Fruit fly (Drosophila melanogaster) whole organism, embryonic: ENCODE data around the gene CG1847.

Experiments used
- Atf6 ChIP-seq: fragments of 200-800 bp; sonication (Bioruptor generic); IDR thresholded peaks from 2 replicates; pipeline ENCODE4 v1.3.6; 2022; ENCODE audit warnings: missing biosample characterization, missing genetic modification characterization
- CG1024 ChIP-seq: fragments of 200-800 bp; sonication (Bioruptor generic); IDR thresholded peaks from 2 replicates; pipeline ENCODE4 v1.3.6; 2022; ENCODE audit warnings: missing biosample characterization, missing genetic modification characterization
- CG10431 ChIP-seq: fragments of 200-800 bp; sonication (Bioruptor generic); optimal IDR thresholded peaks from 3 replicates; lab custom pipeline; 2018; ENCODE audit warnings: missing biosample characterization, mild to moderate bottlenecking, missing genetic modification characterization
- CG15011 ChIP-seq: fragments of 200-800 bp; sonication (Bioruptor generic); optimal IDR thresholded peaks from 3 replicates; lab custom pipeline; 2018; ENCODE audit warnings: missing biosample characterization, mild to moderate bottlenecking, missing genetic modification characterization
- CG15601 ChIP-seq: fragments of 200-800 bp; sonication (Bioruptor generic); optimal IDR thresholded peaks from 3 replicates; lab custom pipeline; 2019; ENCODE audit warnings: missing biosample characterization, mild to moderate bottlenecking, missing genetic modification characterization, moderate library complexity
- CG15696 ChIP-seq: fragments of 200-800 bp; sonication (Bioruptor generic); optimal IDR thresholded peaks from 2 replicates; lab custom pipeline; 2019; ENCODE audit warnings: missing biosample characterization, mild to moderate bottlenecking, missing genetic modification characterization, moderate library complexity
- CG1602 ChIP-seq: fragments of 200-800 bp; sonication (Bioruptor generic); optimal IDR thresholded peaks from 3 replicates; lab custom pipeline; 2016; ENCODE audit warnings: missing biosample characterization, missing genetic modification characterization
- CG17385 ChIP-seq: fragments of 200-800 bp; sonication (Bioruptor generic); optimal IDR thresholded peaks from 3 replicates; lab custom pipeline; 2018; ENCODE audit warnings: missing biosample characterization, mild to moderate bottlenecking, missing genetic modification characterization
- CG18599 ChIP-seq: fragments of 200-800 bp; sonication (Bioruptor generic); optimal IDR thresholded peaks from 3 replicates; lab custom pipeline; 2017; ENCODE audit warnings: missing biosample characterization, missing genetic modification characterization, mild to moderate bottlenecking, moderate library complexity, missing genetic modification reagents
- CG2129 ChIP-seq: fragments of 200-800 bp; sonication (Bioruptor generic); IDR thresholded peaks from 2 replicates; pipeline ENCODE4 v1.3.6; 2022; ENCODE audit warnings: missing biosample characterization, missing genetic modification characterization; ENCODE audit not compliant: partially characterized antibody
- CG32532 ChIP-seq: fragments of 200-800 bp; sonication (Bioruptor generic); IDR thresholded peaks from 2 replicates; pipeline ENCODE4 v1.3.6; 2022; ENCODE audit warnings: missing biosample characterization, missing genetic modification characterization
- CG4360 ChIP-seq: fragments of 200-800 bp; sonication (Bioruptor generic); IDR thresholded peaks from 2 replicates; pipeline ENCODE4 v1.3.6; 2022; ENCODE audit warnings: missing biosample characterization, missing genetic modification characterization
- CG4730 ChIP-seq: fragments of 200-800 bp; sonication (Bioruptor generic); IDR thresholded peaks from 2 replicates; pipeline ENCODE4 v1.3.6; 2022; ENCODE audit warnings: missing biosample characterization, missing genetic modification characterization
- CG6272 ChIP-seq: fragments of 200-800 bp; sonication (Bioruptor generic); IDR thresholded peaks from 2 replicates; pipeline ENCODE4 v1.3.6; 2022; ENCODE audit warnings: missing biosample characterization, missing genetic modification characterization
- CG6813 ChIP-seq: fragments of 200-800 bp; sonication (Bioruptor generic); optimal IDR thresholded peaks from 2 replicates; lab custom pipeline; 2017; ENCODE audit warnings: missing biosample characterization, missing genetic modification characterization, mild to moderate bottlenecking, moderate library complexity, missing genetic modification reagents
- CG7556 ChIP-seq: fragments of 200-800 bp; sonication (Bioruptor generic); optimal IDR thresholded peaks from 2 replicates; lab custom pipeline; 2017; ENCODE audit warnings: missing biosample characterization, mild to moderate bottlenecking, missing genetic modification characterization
- Deaf1 ChIP-seq: fragments of 200-800 bp; optimal IDR thresholded peaks from 3 replicates; lab custom pipeline; 2019; ENCODE audit warnings: missing biosample characterization, mild to moderate bottlenecking, missing genetic modification characterization, moderate library complexity
- Dek ChIP-seq: fragments of 200-800 bp; sonication (Bioruptor generic); optimal IDR thresholded peaks from 3 replicates; lab custom pipeline; 2019; ENCODE audit warnings: missing biosample characterization, mild to moderate bottlenecking, missing genetic modification characterization, moderate library complexity
- Doc3 ChIP-seq: fragments of 200-800 bp; sonication (Bioruptor generic); IDR thresholded peaks from 3 replicates; pipeline ENCODE4 v1.3.6; 2022; ENCODE audit warnings: missing biosample characterization, missing genetic modification characterization; ENCODE audit not compliant: partially characterized antibody
- ERR ChIP-seq: fragments of 200-800 bp; sonication (Bioruptor generic); optimal IDR thresholded peaks from 2 replicates; lab custom pipeline; 2016; ENCODE audit warnings: missing biosample characterization, missing genetic modification characterization
- Gsc ChIP-seq: fragments of 200-800 bp; sonication (Bioruptor generic); IDR thresholded peaks from 2 replicates; pipeline ENCODE4 v1.3.6; 2022; ENCODE audit warnings: missing biosample characterization, missing genetic modification characterization
- Hmr ChIP-seq: fragments of 200-800 bp; sonication (Bioruptor generic); optimal IDR thresholded peaks from 3 replicates; lab custom pipeline; 2017; ENCODE audit warnings: mild to moderate bottlenecking, missing biosample characterization, missing genetic modification reagents, missing genetic modification characterization
- Hr3 ChIP-seq: fragments of 200-800 bp; sonication (Bioruptor generic); optimal IDR thresholded peaks from 3 replicates; lab custom pipeline; 2016; ENCODE audit warnings: missing biosample characterization, missing genetic modification characterization
- Opbp ChIP-seq: fragments of 200-800 bp; sonication (Bioruptor generic); IDR thresholded peaks from 3 replicates; pipeline ENCODE4 v1.3.6; 2022; ENCODE audit warnings: missing biosample characterization, missing genetic modification characterization; ENCODE audit not compliant: partially characterized antibody
- Rfx ChIP-seq: fragments of 200-800 bp; sonication (Bioruptor generic); IDR thresholded peaks from 2 replicates; pipeline ENCODE4 v1.3.6; 2022; ENCODE audit warnings: missing biosample characterization, missing genetic modification characterization
- Tbp ChIP-seq: fragments of >200 bp; optimal IDR thresholded peaks from 2 replicates; lab custom pipeline; 2018; ENCODE audit warnings: missing biosample characterization, missing genetic modification characterization
- YL-1 ChIP-seq: fragments of 200-800 bp; sonication (Bioruptor generic); optimal IDR thresholded peaks from 3 replicates; lab custom pipeline; 2017; ENCODE audit warnings: missing biosample characterization, mild to moderate bottlenecking, missing genetic modification characterization
- bcd ChIP-seq: fragments of 200-800 bp; sonication (Bioruptor generic); optimal IDR thresholded peaks from 2 replicates; lab custom pipeline; 2017; ENCODE audit warnings: missing biosample characterization, mild to moderate bottlenecking, missing genetic modification characterization
- btn ChIP-seq: fragments of 200-800 bp; sonication (Bioruptor generic); optimal IDR thresholded peaks from 2 replicates; lab custom pipeline; 2016; ENCODE audit warnings: missing biosample characterization, missing genetic modification characterization
- crp ChIP-seq, 2 experiments: fragments of 200-800 bp; sonication (Bioruptor generic); optimal IDR thresholded peaks; 2 replicates in 1 of 2; 3 replicates in 1 of 2; lab custom pipeline; 2017; ENCODE audit warnings: missing biosample characterization in 2 of 2, missing genetic modification characterization in 2 of 2, mild to moderate bottlenecking in 1 of 2, moderate library complexity in 1 of 2
- dati ChIP-seq: fragments of 200-800 bp; sonication (Bioruptor generic); IDR thresholded peaks from 2 replicates; pipeline ENCODE4 v1.3.6; 2022; ENCODE audit warnings: missing biosample characterization, missing genetic modification characterization
- dmrt99B ChIP-seq: fragments of 200-800 bp; sonication (Bioruptor generic); optimal IDR thresholded peaks from 2 replicates; lab custom pipeline; 2018; ENCODE audit warnings: missing biosample characterization, mild to moderate bottlenecking, missing genetic modification characterization, moderate library complexity
- gcm ChIP-seq: fragments of 200-800 bp; sonication (Bioruptor generic); optimal IDR thresholded peaks from 2 replicates; lab custom pipeline; 2019; ENCODE audit warnings: missing biosample characterization, mild to moderate bottlenecking, missing genetic modification characterization, moderate library complexity
- gfzf ChIP-seq: fragments of 200-800 bp; sonication (Bioruptor generic); optimal IDR thresholded peaks from 2 replicates; lab custom pipeline; 2016; ENCODE audit warnings: missing biosample characterization, mild to moderate bottlenecking, missing genetic modification characterization, moderate library complexity
- ham ChIP-seq: fragments of 200-800 bp; sonication (Bioruptor generic); IDR thresholded peaks from 2 replicates; pipeline ENCODE4 v1.3.6; 2022; ENCODE audit warnings: missing biosample characterization, missing genetic modification characterization
- jumu ChIP-seq: fragments of 200-800 bp; sonication (Bioruptor generic); optimal IDR thresholded peaks from 3 replicates; lab custom pipeline; 2016; ENCODE audit warnings: missing biosample characterization, missing genetic modification characterization
- knrl ChIP-seq: fragments of 200-800 bp; sonication (Bioruptor generic); IDR thresholded peaks from 3 replicates; pipeline ENCODE4 v1.3.6; 2022; ENCODE audit warnings: missing biosample characterization, missing genetic modification characterization; ENCODE audit not compliant: partially characterized antibody
- mam ChIP-seq: fragments of 200-800 bp; sonication (Bioruptor generic); optimal IDR thresholded peaks from 3 replicates; lab custom pipeline; 2016; ENCODE audit warnings: missing biosample characterization, missing genetic modification characterization
- nerfin-1 ChIP-seq: fragments of 200-800 bp; sonication (Bioruptor generic); optimal IDR thresholded peaks from 3 replicates; lab custom pipeline; 2019; ENCODE audit warnings: missing biosample characterization, mild to moderate bottlenecking, missing genetic modification characterization, moderate library complexity
- nerfin-2 ChIP-seq: fragments of 200-800 bp; sonication (Bioruptor generic); IDR thresholded peaks from 2 replicates; pipeline ENCODE4 v1.3.6; 2022; ENCODE audit warnings: missing biosample characterization, missing genetic modification characterization; ENCODE audit not compliant: partially characterized antibody
- peb ChIP-seq: fragments of 200-800 bp; sonication (Bioruptor generic); IDR thresholded peaks from 2 replicates; pipeline ENCODE4 v1.3.6; 2022; ENCODE audit warnings: missing biosample characterization, missing genetic modification characterization
- pita ChIP-seq: fragments of 200-800 bp; sonication (Bioruptor generic); optimal IDR thresholded peaks from 2 replicates; lab custom pipeline; 2017; ENCODE audit warnings: missing biosample characterization, mild to moderate bottlenecking, missing genetic modification characterization
- pros ChIP-seq: fragments of 200-800 bp; sonication (Bioruptor generic); optimal IDR thresholded peaks from 3 replicates; lab custom pipeline; 2019; ENCODE audit warnings: missing biosample characterization, mild to moderate bottlenecking, missing genetic modification characterization, moderate library complexity
- psq ChIP-seq: fragments of 200-800 bp; sonication (Bioruptor generic); optimal IDR thresholded peaks from 2 replicates; lab custom pipeline; 2017; ENCODE audit warnings: missing biosample characterization, missing genetic modification characterization
- pum ChIP-seq: fragments of 200-800 bp; sonication (Bioruptor generic); optimal IDR thresholded peaks from 2 replicates; lab custom pipeline; 2016; ENCODE audit warnings: missing biosample characterization, missing genetic modification characterization
- run ChIP-seq: fragments of 200-800 bp; sonication (Bioruptor generic); optimal IDR thresholded peaks from 3 replicates; lab custom pipeline; 2018; ENCODE audit warnings: missing biosample characterization, mild to moderate bottlenecking, missing genetic modification characterization
- schlank ChIP-seq: fragments of 200-800 bp; sonication (Bioruptor generic); optimal IDR thresholded peaks from 2 replicates; lab custom pipeline; 2018; ENCODE audit warnings: missing biosample characterization, mild to moderate bottlenecking, missing genetic modification characterization
- sens-2 ChIP-seq: fragments of 200-800 bp; sonication (Bioruptor generic); IDR thresholded peaks from 2 replicates; pipeline ENCODE4 v1.3.6; 2022; ENCODE audit warnings: missing biosample characterization, missing genetic modification characterization
- ttk ChIP-seq: fragments of 200-800 bp; sonication (Bioruptor generic); IDR thresholded peaks from 2 replicates; pipeline ENCODE4 v2.1.2; 2022; ENCODE audit warnings: missing biosample characterization, missing genetic modification characterization
- tup ChIP-seq: fragments of 200-800 bp; sonication (Bioruptor generic); optimal IDR thresholded peaks from 2 replicates; lab custom pipeline; 2016; ENCODE audit warnings: missing biosample characterization, mild to moderate bottlenecking, missing genetic modification characterization, moderate library complexity
- vvl ChIP-seq: fragments of 200-800 bp; sonication (Bioruptor generic); IDR thresholded peaks from 2 replicates; pipeline ENCODE4 v1.3.6; 2022; ENCODE audit warnings: missing biosample characterization, missing genetic modification characterization

Gene CG1847

DNA sequence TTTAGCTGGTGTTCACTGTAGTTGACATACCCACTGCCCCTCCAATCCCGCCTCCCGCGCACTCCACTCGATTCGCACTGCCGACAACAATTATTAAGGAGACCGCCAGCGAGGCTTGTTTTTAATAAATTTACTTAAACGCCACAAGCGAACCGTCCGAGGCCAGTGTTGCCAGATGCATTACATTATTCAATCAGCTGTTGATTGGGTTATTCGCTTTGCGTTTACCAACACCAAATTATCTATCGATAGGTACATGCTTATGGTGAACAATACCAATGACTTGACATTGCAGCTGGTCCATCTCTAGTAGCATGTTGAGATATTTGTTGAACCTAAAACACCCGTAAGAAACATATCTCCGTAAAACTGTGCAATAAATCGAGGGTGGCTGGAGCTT is 18.0 kb downstream of the CG1847 start, which contains the start of the genes CG10353 and SelG (continued):
- TF ChIP-seq bcd (GFP tag; lab: Kevin White, UChicago): peak; percentile 26
- no peak for TF ChIP-seq run
- no peak for TF ChIP-seq pros (GFP tag; lab: Kevin White, UChicago)
- no peak for TF ChIP-seq CG32532 (GFP tag; lab: Robert Waterston, UW)
- no peak for TF ChIP-seq Gsc (GFP tag; lab: Robert Waterston, UW)
- TF ChIP-seq crp (GFP tag; optimal IDR thresholded peaks at IDR 0.05; lab: Kevin White, UChicago): peak; percentile 77 to 96
- peak; percentile 11 for TF ChIP-seq Hr3 (GFP tag; lab: Kevin White, UChicago)
- TF ChIP-seq CG6272: no peak
- peak; percentile 36 for TF ChIP-seq jumu
- TF ChIP-seq CG10431 (GFP tag; lab: Kevin White, UChicago): no peak
- no peak for TF ChIP-seq CG15011 (GFP tag; lab: Kevin White, UChicago)
- peak; percentile 72 for TF ChIP-seq ERR (GFP tag; lab: Kevin White, UChicago)
- peak; percentile 72 for TF ChIP-seq mam
- TF ChIP-seq ttk (GFP tag; lab: Robert Waterston, UW): no peak
- TF ChIP-seq CG18599 (GFP tag; lab: Kevin White, UChicago): peak; percentile 26
- TF ChIP-seq Tbp: no peak
- TF ChIP-seq CG15696 (tag; lab: Kevin White, UChicago): no peak
- TF ChIP-seq CG4730: no peak
- TF ChIP-seq Opbp (GFP tag; lab: Robert Waterston, UW): peak; percentile 89
- no peak for TF ChIP-seq schlank
- TF ChIP-seq btn (GFP tag; lab: Kevin White, UChicago): no peak
- no peak for TF ChIP-seq psq (GFP tag; lab: Kevin White, UChicago)
- no peak for TF ChIP-seq CG6813
- TF ChIP-seq ham (GFP tag; lab: Robert Waterston, UW): no peak
- TF ChIP-seq CG4360 (GFP tag; lab: Robert Waterston, UW): no peak
- peak; percentile 48 for TF ChIP-seq nerfin-1
- TF ChIP-seq dati (GFP tag; lab: Robert Waterston, UW): no peak
- TF ChIP-seq CG1024 (GFP tag; lab: Robert Waterston, UW): no peak
- peak; percentile 26 for TF ChIP-seq CG17385 (GFP tag; lab: Kevin White, UChicago)
- peak; percentile 52 for TF ChIP-seq CG2129 (GFP tag; lab: Robert Waterston, UW)
- peak; percentile 37 for TF ChIP-seq gfzf
- TF ChIP-seq dmrt99B (tag; lab: Kevin White, UChicago): no peak
- TF ChIP-seq vvl (GFP tag; lab: Robert Waterston, UW): peak; percentile 64
- TF ChIP-seq peb (GFP tag; lab: Robert Waterston, UW): no peak
- TF ChIP-seq Rfx: peak; percentile 59
- peak; percentile 83 for TF ChIP-seq knrl (GFP tag; lab: Robert Waterston, UW)
- peak; percentile 32 for TF ChIP-seq Hmr (GFP tag; lab: Kevin White, UChicago)
- no peak; the same call in 1 of the 2 replicates for TF ChIP-seq Atf6 (GFP tag; lab: Robert Waterston, UW)
- TF ChIP-seq tup (GFP tag; lab: Kevin White, UChicago): peak; percentile 10
- peak; percentile 9 for TF ChIP-seq Deaf1 (tag; lab: Kevin White, UChicago)
- TF ChIP-seq pita (GFP tag; lab: Kevin White, UChicago): no peak
- no peak for TF ChIP-seq gcm (GFP tag; lab: Kevin White, UChicago)
- TF ChIP-seq pum (GFP tag; lab: Kevin White, UChicago): peak; percentile 21
- no peak for TF ChIP-seq CG1602 (GFP tag; lab: Kevin White, UChicago)
- peak; percentile 74; the same call in 2 of the 3 replicates for TF ChIP-seq Doc3
- no peak for TF ChIP-seq Dek
- TF ChIP-seq YL-1: peak; percentile 69
- TF ChIP-seq CG7556: no peak
- peak; percentile 47 for TF ChIP-seq CG15601 (tag; lab: Kevin White, UChicago)
- peak; percentile 56; the same call in 1 of the 2 replicates for TF ChIP-seq nerfin-2 (GFP tag; lab: Robert Waterston, UW)
- TF ChIP-seq sens-2 (GFP tag; lab: Robert Waterston, UW): no peak
